Worm (Caenorhabditis elegans) whole organism, young adult: Measurements from ENCODE around the gene B0454.26.
A peak's percentile ranks its signal among the peaks of the same experiment; 100 is the strongest.
"Not testable (repeated sequence)": the region's sequence is repeated elsewhere in the genome, so short reads cannot be mapped to it uniquely, and the experiment has no call there.

Experiments used
- B0035.1 ChIP-seq: sonication (generic microtip); optimal IDR thresholded peaks from 2 replicates; lab custom pipeline; 2016; ENCODE audit warnings: missing genetic modification characterization, mild to moderate bottlenecking, missing compliant biosample characterization, missing genotype, missing genetic modification reagents
- B0261.1 ChIP-seq: sonication (generic microtip); optimal IDR thresholded peaks from 2 replicates; lab custom pipeline; 2016; ENCODE audit warnings: mild to moderate bottlenecking, missing genetic modification characterization, moderate library complexity, missing compliant biosample characterization
- B0336.3 ChIP-seq: fragments of 200-800 bp; sonication (Bioruptor generic); IDR thresholded peaks from 2 replicates; pipeline ENCODE4 v1.3.6; 2022; ENCODE audit warnings: missing genetic modification characterization, missing compliant biosample characterization
- F37B4.10 ChIP-seq: fragments of 200-800 bp; sonication (Bioruptor generic); IDR thresholded peaks from 2 replicates; pipeline ENCODE4 v1.3.6; 2022; ENCODE audit warnings: missing genetic modification characterization, missing compliant biosample characterization
- Y53G8AR.9 ChIP-seq: fragments of 200-800 bp; sonication (Bioruptor generic); conservative IDR thresholded peaks from 2 replicates; pipeline ENCODE4 v1.3.6; 2022; ENCODE audit warnings: missing genetic modification reagents, missing genetic modification characterization, missing compliant biosample characterization
- ama-1 ChIP-seq, 3 experiments: fragments of 150-350 bp in 1 of 3; sonication (generic microtip) in 2 of 3; optimal IDR thresholded peaks; 2 replicates each; lab custom pipeline; 2014 to 2018; ENCODE audit warnings: missing biosample characterization in 2 of 3, missing genetic modification characterization in 2 of 3, missing genetic modification reagents in 2 of 3
- attf-3 ChIP-seq: fragments of 200-800 bp; sonication (Bioruptor generic); conservative IDR thresholded peaks from 2 replicates; pipeline ENCODE4 v1.3.6; 2022; ENCODE audit warnings: missing genetic modification reagents, missing genetic modification characterization, missing compliant biosample characterization
- attf-5 ChIP-seq: fragments of 200-800 bp; sonication (Bioruptor generic); optimal IDR thresholded peaks from 2 replicates; lab custom pipeline; 2018; ENCODE audit warnings: mild to moderate bottlenecking, missing genetic modification characterization, missing compliant biosample characterization
- ccch-3 ChIP-seq: fragments of 200-800 bp; sonication (Bioruptor generic); optimal IDR thresholded peaks from 2 replicates; lab custom pipeline; 2018; ENCODE audit warnings: mild to moderate bottlenecking, missing genetic modification characterization, missing compliant biosample characterization
- cebp-2 ChIP-seq: fragments of 200-800 bp; sonication (Bioruptor generic); IDR thresholded peaks from 2 replicates; pipeline ENCODE4 v1.3.6; 2022; ENCODE audit warnings: missing genetic modification characterization, missing compliant biosample characterization
- dox-1 ChIP-seq: fragments of 200-800 bp; sonication (Bioruptor generic); IDR thresholded peaks from 2 replicates; pipeline ENCODE4 v1.3.6; 2022; ENCODE audit warnings: missing genetic modification reagents, missing genetic modification characterization, missing compliant biosample characterization
- dpl-1 ChIP-seq: fragments of 150-350 bp; optimal IDR thresholded peaks from 2 replicates; lab custom pipeline; 2014; ENCODE audit warnings: missing biosample characterization, missing genetic modification reagents, missing genetic modification characterization
- hmg-1.2 ChIP-seq: fragments of 200-800 bp; sonication (Bioruptor generic); IDR thresholded peaks from 2 replicates; pipeline ENCODE4 v1.3.6; 2022; ENCODE audit warnings: missing genetic modification reagents, missing genetic modification characterization, missing compliant biosample characterization
- hrde-1 ChIP-seq: sonication (generic microtip); optimal IDR thresholded peaks from 2 replicates; lab custom pipeline; 2016; ENCODE audit warnings: missing genetic modification characterization, mild to moderate bottlenecking, missing compliant biosample characterization, moderate library complexity, missing genotype, missing genetic modification reagents, borderline replicate concordance
- let-607 ChIP-seq, 2 experiments: fragments of 200-800 bp in 1 of 2; sonication (Bioruptor generic) in 1 of 2; sonication (generic microtip) in 1 of 2; optimal IDR thresholded peaks; 2 replicates each; lab custom pipeline; 2016 to 2018; ENCODE audit warnings: mild to moderate bottlenecking in 2 of 2, missing compliant biosample characterization in 2 of 2, missing genetic modification characterization in 2 of 2, moderate library complexity in 2 of 2, missing genotype in 1 of 2
- lin-54 ChIP-seq: fragments of 200-800 bp; sonication (Bioruptor generic); optimal IDR thresholded peaks from 2 replicates; lab custom pipeline; 2018; ENCODE audit warnings: mild to moderate bottlenecking, missing genetic modification characterization, missing compliant biosample characterization
- lsl-1 ChIP-seq: fragments of 200-800 bp; sonication (Bioruptor generic); optimal IDR thresholded peaks from 2 replicates; lab custom pipeline; 2018; ENCODE audit warnings: mild to moderate bottlenecking, missing genetic modification characterization, moderate library complexity, missing compliant biosample characterization
- lsy-27 ChIP-seq: sonication (generic microtip); optimal IDR thresholded peaks from 2 replicates; lab custom pipeline; 2017; ENCODE audit warnings: missing genetic modification characterization, mild to moderate bottlenecking, missing compliant biosample characterization, antibody characterized with exemption, missing genotype, borderline replicate concordance; ENCODE audit not compliant: insufficient read depth
- madf-6 ChIP-seq: fragments of 200-800 bp; sonication (Bioruptor generic); IDR thresholded peaks from 2 replicates; pipeline ENCODE4 v1.3.6; 2022; ENCODE audit warnings: missing genetic modification reagents, missing genetic modification characterization, missing compliant biosample characterization
- nhr-27 ChIP-seq: fragments of 200-800 bp; sonication (Bioruptor generic); optimal IDR thresholded peaks from 2 replicates; lab custom pipeline; 2018; ENCODE audit warnings: mild to moderate bottlenecking, missing genetic modification characterization, moderate library complexity, missing compliant biosample characterization
- nhr-80 ChIP-seq: sonication (generic microtip); optimal IDR thresholded peaks from 2 replicates; lab custom pipeline; 2016; ENCODE audit warnings: missing genetic modification characterization, missing compliant biosample characterization
- rcor-1 ChIP-seq: fragments of 200-800 bp; sonication (Bioruptor generic); IDR thresholded peaks from 2 replicates; pipeline ENCODE4 v1.3.6; 2022; ENCODE audit warnings: missing genetic modification reagents, missing genetic modification characterization, missing compliant biosample characterization
- rpc-1 ChIP-seq, 2 experiments: fragments of 150-350 bp in 1 of 2; sonication (generic microtip) in 1 of 2; optimal IDR thresholded peaks; 2 replicates each; lab custom pipeline; 2014 to 2018; ENCODE audit warnings: missing biosample characterization in 1 of 2, missing genetic modification characterization in 1 of 2, missing genetic modification reagents in 1 of 2, missing genotype in 1 of 2
- sea-2 ChIP-seq: fragments of 200-800 bp; sonication (Bioruptor generic); IDR thresholded peaks from 2 replicates; pipeline ENCODE4 v1.3.6; 2022; ENCODE audit warnings: missing genetic modification characterization, missing compliant biosample characterization
- snpc-3.4 ChIP-seq: sonication (generic microtip); optimal IDR thresholded peaks from 2 replicates; lab custom pipeline; 2017; ENCODE audit warnings: missing genetic modification characterization, mild to moderate bottlenecking, missing compliant biosample characterization, antibody characterized with exemption, moderate library complexity, missing genotype, missing genetic modification reagents
- snpc-4 ChIP-seq, 5 experiments: fragments of 150-350 bp in 1 of 5; sonication (generic microtip) in 4 of 5; optimal IDR thresholded peaks; 2 replicates each; lab custom pipeline; 2014 to 2018; ENCODE audit warnings: missing genetic modification characterization in 5 of 5, missing biosample characterization in 3 of 5, antibody characterized with exemption in 2 of 5, mild to moderate bottlenecking in 2 of 5, missing compliant biosample characterization in 2 of 5, missing genotype in 2 of 5, moderate library complexity in 2 of 5, missing genetic modification reagents in 1 of 5
- tbp1 ChIP-seq: fragments of 200-800 bp; sonication (Bioruptor generic); optimal IDR thresholded peaks from 2 replicates; lab custom pipeline; 2018; ENCODE audit warnings: mild to moderate bottlenecking, missing genetic modification characterization, missing compliant biosample characterization
- unc-62 ChIP-seq: fragments of 150-350 bp; optimal IDR thresholded peaks from 2 replicates; lab custom pipeline; 2014; ENCODE audit warnings: missing biosample characterization, missing genetic modification reagents, missing genetic modification characterization
- zfh-2 ChIP-seq: fragments of 200-800 bp; sonication (Bioruptor generic); conservative IDR thresholded peaks from 2 replicates; pipeline ENCODE4 v1.3.6; 2022; ENCODE audit warnings: missing genetic modification reagents, missing genetic modification characterization, missing compliant biosample characterization
- ztf-18 ChIP-seq: sonication (generic microtip); optimal IDR thresholded peaks from 2 replicates; lab custom pipeline; 2016; ENCODE audit warnings: missing genotype, mild to moderate bottlenecking, missing genetic modification characterization, missing compliant biosample characterization
- ztf-26 ChIP-seq: sonication (generic microtip); optimal IDR thresholded peaks from 2 replicates; lab custom pipeline; 2017; ENCODE audit warnings: missing genetic modification characterization, missing compliant biosample characterization

The B0454.26 gene

ce11 chrII:3036344-3036743, 2.0 kb downstream of the B0454.26 start (continued):
- no peak for TF ChIP-seq B0336.3 (GFP tag; lab: Robert Waterston, UW)
- TF ChIP-seq ztf-18 (tag; lab: Kevin White, UChicago) = peak; percentile 89

- TF ChIP-seq hrde-1 (tag; lab: Kevin White, UChicago) = no peak
- no peak for TF ChIP-seq B0261.1
- no peak for TF ChIP-seq snpc-3.4 (tag; lab: Kevin White, UChicago)
- peak; percentile 68 for TF ChIP-seq zfh-2 (GFP tag; lab: Robert Waterston, UW)
- TF ChIP-seq ccch-3 (GFP tag; lab: Kevin White, UChicago) = no peak
- no peak for TF ChIP-seq let-607 (tag; optimal IDR thresholded peaks at IDR 0.05; lab: Kevin White, UChicago)
- no peak for TF ChIP-seq nhr-80 (tag; lab: Kevin White, UChicago)
Observed at ce11 chrII:3034914-3035313, 3.4 kb downstream of the B0454.26 start.

DNA sequence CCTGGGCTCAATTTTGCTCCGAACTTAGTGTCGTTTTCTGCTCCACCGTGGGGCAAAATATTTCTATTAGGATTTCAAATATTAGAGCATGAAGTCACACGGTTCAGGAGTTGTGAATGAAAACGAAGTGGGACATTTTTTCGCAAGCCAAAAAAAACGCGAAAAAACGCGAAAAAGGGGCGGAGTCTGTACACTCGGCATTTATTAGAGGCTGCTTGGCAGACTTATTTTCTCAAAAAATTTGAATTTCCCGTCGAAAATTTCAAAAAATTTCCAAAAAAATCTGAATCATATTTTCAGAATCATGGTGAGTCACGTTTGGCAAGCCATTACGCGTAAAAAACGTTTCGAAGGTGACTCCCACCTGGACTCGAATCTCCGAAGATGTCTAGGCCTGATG, 5.9 kb downstream of the B0454.26 start, which contains the start of gene B0454.6:
Gene B0454.6 (plus strand): TSS at position 301 of the 400 bp plus-strand sequence.
- not testable (repeated sequence) for TF ChIP-seq lsy-27 (tag; lab: Kevin White, UChicago); lsl-1 (GFP tag; lab: Kevin White, UChicago); Y53G8AR.9 (GFP tag; lab: Robert Waterston, UW)

ce11 chrII:3031292-3031691, 7.1 kb downstream of the B0454.26 start:
- peak; percentile 26 for TF ChIP-seq rpc-1 (optimal IDR thresholded peaks at IDR 0.05; lab: Kevin White, UChicago)
- TF ChIP-seq rpc-1 (tag; optimal IDR thresholded peaks at IDR 0.05; lab: Kevin White, UChicago) = peak; percentile 52
- TF ChIP-seq rcor-1 (GFP tag; lab: Robert Waterston, UW) = peak; percentile 37; the same call in 1 of the 2 replicates
- TF ChIP-seq dox-1 (GFP tag; lab: Robert Waterston, UW) = 0 out of 2 replicates have a peak, but pooled peaks have one; percentile 31
- not testable (repeated sequence) for TF ChIP-seq snpc-4 (GFP tag; optimal IDR thresholded peaks at IDR 0.05; lab: Kevin White, UChicago)
- peak in 2 of 4 experiments; percentile 39 to 66 for TF ChIP-seq snpc-4 (tag; optimal IDR thresholded peaks at IDR 0.05; lab: Kevin White, UChicago)
- peak; percentile 66 for TF ChIP-seq B0261.1
- peak; percentile 31; the same call in 1 of the 2 replicates for TF ChIP-seq hmg-1.2 (GFP tag; lab: Robert Waterston, UW)
- peak; percentile 61; the same call in 1 of the 2 replicates for TF ChIP-seq madf-6 (GFP tag; lab: Robert Waterston, UW)
- TF ChIP-seq tbp1 (GFP tag; lab: Kevin White, UChicago) = peak; percentile 84

ce11 chrII:3030416-3030815, 7.9 kb downstream of the B0454.26 start:
- TF ChIP-seq F37B4.10 (GFP tag; lab: Robert Waterston, UW) = no peak
- TF ChIP-seq hmg-1.2 (GFP tag; lab: Robert Waterston, UW) = no peak
- no peak for TF ChIP-seq cebp-2 (GFP tag; lab: Robert Waterston, UW)
- TF ChIP-seq sea-2 = no peak
- no peak for TF ChIP-seq lsl-1 (GFP tag; lab: Kevin White, UChicago)
- no peak for TF ChIP-seq ztf-26
- no peak for TF ChIP-seq let-607 (tag; optimal IDR thresholded peaks at IDR 0.05; lab: Kevin White, UChicago)
- no peak for TF ChIP-seq tbp1 (GFP tag; lab: Kevin White, UChicago)
- no peak for TF ChIP-seq dpl-1 (GFP tag; lab: Kevin White, UChicago)
- TF ChIP-seq lin-54 = no peak
- no peak for TF ChIP-seq B0035.1 (tag; lab: Kevin White, UChicago)
- no peak for TF ChIP-seq unc-62 (GFP tag; lab: Kevin White, UChicago)
- TF ChIP-seq nhr-27 = no peak
- no peak for TF ChIP-seq rpc-1 (optimal IDR thresholded peaks at IDR 0.05; lab: Kevin White, UChicago)
- TF ChIP-seq rpc-1 (tag; optimal IDR thresholded peaks at IDR 0.05; lab: Kevin White, UChicago) = no peak
- no peak for TF ChIP-seq attf-3 (GFP tag; lab: Robert Waterston, UW)
- TF ChIP-seq attf-5 (GFP tag; lab: Kevin White, UChicago) = no peak
- TF ChIP-seq zfh-2 (GFP tag; lab: Robert Waterston, UW) = no peak
- no peak for TF ChIP-seq ama-1 (optimal IDR thresholded peaks at IDR 0.05; lab: Kevin White, UChicago)
- no peak for TF ChIP-seq ama-1 (GFP tag; optimal IDR thresholded peaks at IDR 0.05; lab: Kevin White, UChicago)
